Fruit fly (Drosophila melanogaster) whole organism, embryonic: ENCODE measurements around the gene tHMG1.

Source experiments
- Aef1 ChIP-seq: fragments of 200-800 bp; sonication (Bioruptor generic); IDR thresholded peaks from 3 replicates; pipeline ENCODE4 v1.3.6; 2022; ENCODE audit warnings: missing biosample characterization, missing genetic modification characterization
- B-H1 ChIP-seq: fragments of 200-800 bp; sonication (Bioruptor generic); IDR thresholded peaks from 3 replicates; pipeline ENCODE4 v1.3.6; 2022; ENCODE audit warnings: missing biosample characterization, missing genetic modification characterization
- Blimp-1 ChIP-seq: fragments of 200-800 bp; sonication (Bioruptor generic); optimal IDR thresholded peaks from 3 replicates; lab custom pipeline; 2018; ENCODE audit warnings: missing biosample characterization, missing genetic modification characterization, mild to moderate bottlenecking, moderate library complexity, missing genetic modification reagents
- CG10267 ChIP-seq: fragments of 200-800 bp; sonication (Bioruptor generic); optimal IDR thresholded peaks from 2 replicates; lab custom pipeline; 2018; ENCODE audit warnings: missing biosample characterization, mild to moderate bottlenecking, missing genetic modification characterization, moderate library complexity
- CG11247 ChIP-seq: fragments of 200-800 bp; sonication (Bioruptor generic); IDR thresholded peaks from 2 replicates; pipeline ENCODE4 v1.3.6; 2022; ENCODE audit warnings: missing biosample characterization, missing genetic modification characterization
- CG15696 ChIP-seq: fragments of 200-800 bp; sonication (Bioruptor generic); optimal IDR thresholded peaks from 2 replicates; lab custom pipeline; 2019; ENCODE audit warnings: missing biosample characterization, mild to moderate bottlenecking, missing genetic modification characterization, moderate library complexity
- CG1647 ChIP-seq: fragments of 200-800 bp; sonication (Bioruptor generic); optimal IDR thresholded peaks from 3 replicates; lab custom pipeline; 2016; ENCODE audit warnings: missing biosample characterization, missing genetic modification characterization
- CG16779 ChIP-seq: fragments of 200-800 bp; sonication (Bioruptor generic); IDR thresholded peaks from 2 replicates; pipeline ENCODE4 v1.3.6; 2022; ENCODE audit warnings: missing biosample characterization, missing genetic modification characterization
- CG17359 ChIP-seq: fragments of 200-800 bp; sonication (Bioruptor generic); optimal IDR thresholded peaks from 3 replicates; lab custom pipeline; 2018; ENCODE audit warnings: missing biosample characterization, mild to moderate bottlenecking, missing genetic modification characterization, moderate library complexity
- CG17361 ChIP-seq: fragments of 200-800 bp; sonication (Bioruptor generic); IDR thresholded peaks from 3 replicates; pipeline ENCODE4 v1.3.6; 2022; ENCODE audit warnings: missing biosample characterization, missing genetic modification characterization
- CG17385 ChIP-seq: fragments of 200-800 bp; sonication (Bioruptor generic); optimal IDR thresholded peaks from 3 replicates; lab custom pipeline; 2018; ENCODE audit warnings: missing biosample characterization, mild to moderate bottlenecking, missing genetic modification characterization
- CG32772 ChIP-seq: fragments of 200-800 bp; sonication (Bioruptor generic); IDR thresholded peaks from 2 replicates; pipeline ENCODE4 v1.3.6; 2022; ENCODE audit warnings: missing biosample characterization, missing genetic modification characterization
- CG3281 ChIP-seq: fragments of 200-800 bp; sonication (Bioruptor generic); optimal IDR thresholded peaks from 3 replicates; lab custom pipeline; 2017; ENCODE audit warnings: missing biosample characterization, mild to moderate bottlenecking, missing genetic modification characterization
- CG5953 ChIP-seq: fragments of 200-800 bp; sonication (Bioruptor generic); IDR thresholded peaks from 2 replicates; pipeline ENCODE4 v1.3.6; 2022; ENCODE audit warnings: missing biosample characterization, missing genetic modification characterization
- CG6765 ChIP-seq: fragments of 200-800 bp; sonication (Bioruptor generic); optimal IDR thresholded peaks from 3 replicates; lab custom pipeline; 2017; ENCODE audit warnings: missing biosample characterization, mild to moderate bottlenecking, missing genetic modification characterization
- CG7271 ChIP-seq: fragments of 200-800 bp; sonication (Bioruptor generic); optimal IDR thresholded peaks from 2 replicates; lab custom pipeline; 2018; ENCODE audit warnings: missing biosample characterization, mild to moderate bottlenecking, missing genetic modification characterization, moderate library complexity
- CG7839 ChIP-seq: fragments of 200-800 bp; sonication (Bioruptor generic); optimal IDR thresholded peaks from 3 replicates; lab custom pipeline; 2018; ENCODE audit warnings: missing biosample characterization, mild to moderate bottlenecking, missing genetic modification characterization, moderate library complexity
- CG8388 ChIP-seq: fragments of 200-800 bp; sonication (Bioruptor generic); optimal IDR thresholded peaks from 2 replicates; lab custom pipeline; 2019; ENCODE audit warnings: missing biosample characterization, mild to moderate bottlenecking, missing genetic modification characterization, moderate library complexity
- CG9437 ChIP-seq: fragments of 200-800 bp; sonication (Bioruptor generic); optimal IDR thresholded peaks from 2 replicates; lab custom pipeline; 2018; ENCODE audit warnings: missing biosample characterization, mild to moderate bottlenecking, missing genetic modification characterization
- Dbx ChIP-seq: fragments of 200-800 bp; sonication (Bioruptor generic); IDR thresholded peaks from 3 replicates; pipeline ENCODE4 v1.3.6; 2022; ENCODE audit warnings: missing biosample characterization, missing genetic modification characterization
- Lim3 ChIP-seq: fragments of 200-800 bp; sonication (Bioruptor generic); IDR thresholded peaks from 2 replicates; pipeline ENCODE4 v1.3.6; 2022; ENCODE audit warnings: missing biosample characterization, missing genetic modification characterization
- Meics ChIP-seq: fragments of 200-800 bp; sonication (Bioruptor generic); optimal IDR thresholded peaks from 2 replicates; lab custom pipeline; 2017; ENCODE audit warnings: missing biosample characterization, mild to moderate bottlenecking, missing genetic modification characterization
- Opbp ChIP-seq: fragments of 200-800 bp; sonication (Bioruptor generic); IDR thresholded peaks from 3 replicates; pipeline ENCODE4 v1.3.6; 2022; ENCODE audit warnings: missing biosample characterization, missing genetic modification characterization; ENCODE audit not compliant: partially characterized antibody
- Pdp1 ChIP-seq, 2 experiments: fragments of 200-800 bp; sonication (Bioruptor generic); optimal IDR thresholded peaks; 3 replicates each; lab custom pipeline; 2016; ENCODE audit warnings: missing biosample characterization in 2 of 2, missing genetic modification characterization in 2 of 2, mild to moderate bottlenecking in 1 of 2, moderate library complexity in 1 of 2
- Sox100B ChIP-seq: fragments of 200-800 bp; sonication (Bioruptor generic); optimal IDR thresholded peaks from 3 replicates; lab custom pipeline; 2018; ENCODE audit warnings: missing biosample characterization, mild to moderate bottlenecking, missing genetic modification characterization
- Sry-δ ChIP-seq: fragments of 200-800 bp; sonication (Bioruptor generic); optimal IDR thresholded peaks from 2 replicates; lab custom pipeline; 2016; ENCODE audit warnings: missing biosample characterization, missing genetic modification characterization
- TFAM ChIP-seq: fragments of 200-800 bp; sonication (Bioruptor generic); optimal IDR thresholded peaks from 2 replicates; lab custom pipeline; 2017; ENCODE audit warnings: missing biosample characterization, missing genetic modification characterization, inconsistent platforms
- abd-A ChIP-seq: fragments of 200-800 bp; sonication (Bioruptor generic); optimal IDR thresholded peaks from 3 replicates; lab custom pipeline; 2019; ENCODE audit warnings: missing biosample characterization, mild to moderate bottlenecking, missing genetic modification characterization, moderate library complexity
- ase ChIP-seq: fragments of 200-800 bp; sonication (Bioruptor generic); IDR thresholded peaks from 3 replicates; pipeline ENCODE4 v1.3.6; 2022; ENCODE audit warnings: missing biosample characterization, missing genetic modification characterization
- bbx ChIP-seq: fragments of 200-800 bp; sonication (Bioruptor generic); IDR thresholded peaks from 2 replicates; pipeline ENCODE4 v1.3.6; 2022; ENCODE audit warnings: missing biosample characterization, missing genetic modification characterization; ENCODE audit not compliant: partially characterized antibody
- bsh ChIP-seq, 2 experiments: fragments of 200-800 bp; sonication (Bioruptor generic); optimal IDR thresholded peaks; 2 replicates each; lab custom pipeline; 2017 to 2018; ENCODE audit warnings: mild to moderate bottlenecking in 2 of 2, missing biosample characterization in 2 of 2, missing genetic modification characterization in 2 of 2, moderate library complexity in 1 of 2
- chm ChIP-seq: fragments of 200-800 bp; sonication (Bioruptor generic); IDR thresholded peaks from 2 replicates; pipeline ENCODE4 v1.3.6; 2022; ENCODE audit warnings: missing biosample characterization, missing genetic modification characterization
- danr ChIP-seq: fragments of 200-800 bp; sonication (Bioruptor generic); IDR thresholded peaks from 2 replicates; pipeline ENCODE4 v1.3.6; 2022; ENCODE audit warnings: missing biosample characterization, missing genetic modification characterization
- dmrt11E ChIP-seq: fragments of 200-800 bp; sonication (Bioruptor generic); optimal IDR thresholded peaks from 3 replicates; lab custom pipeline; 2018; ENCODE audit warnings: missing biosample characterization, mild to moderate bottlenecking, missing genetic modification characterization, moderate library complexity
- dmrt99B ChIP-seq: fragments of 200-800 bp; sonication (Bioruptor generic); optimal IDR thresholded peaks from 2 replicates; lab custom pipeline; 2018; ENCODE audit warnings: missing biosample characterization, mild to moderate bottlenecking, missing genetic modification characterization, moderate library complexity
- dysf ChIP-seq: fragments of 200-800 bp; sonication (Bioruptor generic); IDR thresholded peaks from 3 replicates; pipeline ENCODE4 v1.3.6; 2022; ENCODE audit warnings: missing biosample characterization, missing genetic modification characterization
- fd64A ChIP-seq: fragments of 200-800 bp; sonication (Bioruptor generic); optimal IDR thresholded peaks from 3 replicates; lab custom pipeline; 2018; ENCODE audit warnings: missing biosample characterization, mild to moderate bottlenecking, missing genetic modification characterization
- gce ChIP-seq: fragments of 200-800 bp; sonication (Bioruptor generic); IDR thresholded peaks from 3 replicates; pipeline ENCODE4 v1.3.6; 2022; ENCODE audit warnings: missing biosample characterization, missing genetic modification characterization
- lov ChIP-seq, 2 experiments: fragments of 200-800 bp in 1 of 2; fragments of >200 bp in 1 of 2; sonication (Bioruptor generic) in 1 of 2; IDR thresholded peaks in 1 of 2; optimal IDR thresholded peaks in 1 of 2; 2 replicates in 1 of 2; 3 replicates in 1 of 2; pipeline versions ENCODE4 v1.3.6 to Lab custom; 2017 to 2022; ENCODE audit warnings: missing biosample characterization in 1 of 2, missing genetic modification characterization in 1 of 2
- p53 ChIP-seq: fragments of 200-800 bp; sonication (Bioruptor generic); optimal IDR thresholded peaks from 2 replicates; lab custom pipeline; 2016; ENCODE audit warnings: missing biosample characterization, missing genetic modification characterization
- pfk ChIP-seq: fragments of 200-800 bp; sonication (Bioruptor generic); optimal IDR thresholded peaks from 2 replicates; lab custom pipeline; 2018; ENCODE audit warnings: missing biosample characterization, mild to moderate bottlenecking, missing genetic modification characterization, moderate library complexity
- pum ChIP-seq: fragments of 200-800 bp; sonication (Bioruptor generic); optimal IDR thresholded peaks from 2 replicates; lab custom pipeline; 2016; ENCODE audit warnings: missing biosample characterization, missing genetic modification characterization
- salm ChIP-seq: fragments of 200-800 bp; sonication (Bioruptor generic); optimal IDR thresholded peaks from 2 replicates; lab custom pipeline; 2018; ENCODE audit warnings: missing biosample characterization, mild to moderate bottlenecking, missing genetic modification characterization
- schlank ChIP-seq: fragments of 200-800 bp; sonication (Bioruptor generic); optimal IDR thresholded peaks from 2 replicates; lab custom pipeline; 2018; ENCODE audit warnings: missing biosample characterization, mild to moderate bottlenecking, missing genetic modification characterization
- sd ChIP-seq: fragments of 200-800 bp; sonication (Bioruptor generic); optimal IDR thresholded peaks from 3 replicates; lab custom pipeline; 2018; ENCODE audit warnings: missing biosample characterization, mild to moderate bottlenecking, missing genetic modification characterization, moderate library complexity
- tx ChIP-seq: fragments of 200-800 bp; sonication (Bioruptor generic); optimal IDR thresholded peaks from 2 replicates; lab custom pipeline; 2016; ENCODE audit warnings: missing biosample characterization, missing genetic modification characterization

The tHMG1 gene

dm6 chr3R:22528264-22529158 is 36.9 kb downstream of the tHMG1 start, which contains the start of gene CG5346 (continued):
- TF ChIP-seq tx = no peak

- TF ChIP-seq CG10267 = peak; percentile 7
- TF ChIP-seq gce (GFP tag; lab: Robert Waterston, UW) = 0 out of 3 replicates have a peak, but pooled peaks have one; percentile 7
- peak; percentile 2 for TF ChIP-seq fd64A (GFP tag; lab: Kevin White, UChicago)
- peak in 1 of 2 experiments; percentile 29 for TF ChIP-seq bsh (GFP tag; optimal IDR thresholded peaks at IDR 0.05; lab: Kevin White, UChicago)
- TF ChIP-seq Aef1 (GFP tag; lab: Robert Waterston, UW) = no peak
- peak; percentile 55 for TF ChIP-seq CG17359 (tag; lab: Kevin White, UChicago)
- TF ChIP-seq Meics = peak; percentile 43
- TF ChIP-seq CG1647 = no peak
- TF ChIP-seq p53 = peak; percentile 38
- TF ChIP-seq pfk (GFP tag; lab: Kevin White, UChicago) = peak; percentile 25
- TF ChIP-seq danr = no peak
- TF ChIP-seq ase = no peak
- TF ChIP-seq CG32772 = no peak
- TF ChIP-seq CG16779 (GFP tag; lab: Robert Waterston, UW) = no peak
- TF ChIP-seq Opbp (GFP tag; lab: Robert Waterston, UW) = no peak
- peak; percentile 49 for TF ChIP-seq schlank
- TF ChIP-seq Blimp-1 (GFP tag; lab: Kevin White, UChicago) = peak; percentile 34
- TF ChIP-seq CG17361 (GFP tag; lab: Robert Waterston, UW) = no peak
- peak; percentile 30 for TF ChIP-seq CG7839 (tag; lab: Kevin White, UChicago)
- TF ChIP-seq Dbx (GFP tag; lab: Robert Waterston, UW) = peak; percentile 34; the same call in 1 of the 3 replicates
- TF ChIP-seq CG11247 (GFP tag; lab: Robert Waterston, UW) = no peak
- TF ChIP-seq chm (GFP tag; lab: Robert Waterston, UW) = 0 out of 2 replicates have a peak, but pooled peaks have one; percentile 29
- TF ChIP-seq Lim3 = no peak
- no peak; the same call in 2 of the 3 replicates for TF ChIP-seq B-H1 (GFP tag; lab: Robert Waterston, UW)
- TF ChIP-seq Sox100B (GFP tag; lab: Kevin White, UChicago) = peak; percentile 0
- TF ChIP-seq CG3281 (GFP tag; lab: Kevin White, UChicago) = peak; percentile 57
- TF ChIP-seq CG9437 (GFP tag; lab: Kevin White, UChicago) = no peak
- peak in 1 of 2 experiments; percentile 69 for TF ChIP-seq Pdp1 (GFP tag; optimal IDR thresholded peaks at IDR 0.05; lab: Kevin White, UChicago)
- no peak for TF ChIP-seq TFAM (GFP tag; lab: Kevin White, UChicago)
- TF ChIP-seq CG6765 (GFP tag; lab: Kevin White, UChicago) = no peak
- peak; percentile 14; the same call in 1 of the 2 replicates for TF ChIP-seq CG5953 (GFP tag; lab: Robert Waterston, UW)
- TF ChIP-seq abd-A = no peak
- peak; percentile 8 for TF ChIP-seq Sry-δ (GFP tag; lab: Kevin White, UChicago)
- TF ChIP-seq CG15696 = peak; percentile 68
- no peak for TF ChIP-seq CG8388 (GFP tag; lab: Kevin White, UChicago)
- no peak for TF ChIP-seq salm (tag; lab: Kevin White, UChicago)
- TF ChIP-seq dmrt11E (tag; lab: Kevin White, UChicago) = peak; percentile 31
- TF ChIP-seq CG7271 (tag; lab: Kevin White, UChicago) = peak; percentile 0
- no peak for TF ChIP-seq lov (optimal IDR thresholded peaks at IDR 0.05; lab: Kevin White, UChicago)
- no peak for TF ChIP-seq lov (GFP tag; IDR thresholded peaks at IDR 0.05; lab: Robert Waterston, UW)
- TF ChIP-seq CG17385 = peak; percentile 31
- no peak for TF ChIP-seq bbx (GFP tag; lab: Robert Waterston, UW)
- TF ChIP-seq pum (GFP tag; lab: Kevin White, UChicago) = no peak
- TF ChIP-seq dysf = no peak; the same call in 2 of the 3 replicates
- TF ChIP-seq dmrt99B (tag; lab: Kevin White, UChicago) = peak; percentile 4
- TF ChIP-seq sd (tag; lab: Kevin White, UChicago) = peak; percentile 18
These were observed 38.7 kb downstream of the tHMG1 start, which contains the start of gene CG33099 for dm6 chr3R:22530305-22530704. TSS of gene CG33099 (minus strand) at chr3R:22530572.
